Worm (Caenorhabditis elegans): ENCODE data around the gene nhr-199.

ce11 chrV:15741851-15742250, 42.2 kb upstream of the nhr-199 start, which contains the start of gene str-18:
- TF ChIP-seq aly-2 (tag; optimal IDR thresholded peaks at IDR 0.05) (no peak), unc-62 (GFP tag; optimal IDR thresholded peaks at IDR 0.05 in 1 of 2) (no peak), unc-62 (tag; optimal IDR thresholded peaks at IDR 0.05) (no peak)
